Fruit fly (Drosophila melanogaster) whole organism, embryonic: ENCODE measurements around the gene lawc.

Experiments
- ATbp ChIP-seq: fragments of 200-800 bp; sonication (Bioruptor generic); optimal IDR thresholded peaks from 2 replicates; lab custom pipeline; 2017; ENCODE audit warnings: missing biosample characterization, mild to moderate bottlenecking, missing genetic modification characterization, missing genetic modification reagents
- Asciz ChIP-seq: fragments of 200-800 bp; sonication (Bioruptor generic); optimal IDR thresholded peaks from 2 replicates; lab custom pipeline; 2017; ENCODE audit warnings: missing biosample characterization, mild to moderate bottlenecking, missing genetic modification characterization, missing genetic modification reagents
- Atf3 ChIP-seq: fragments of 200-800 bp; sonication (Bioruptor generic); optimal IDR thresholded peaks from 3 replicates; lab custom pipeline; 2016; ENCODE audit warnings: missing biosample characterization, missing genetic modification characterization
- BtbVII ChIP-seq: fragments of 200-800 bp; sonication (Bioruptor generic); optimal IDR thresholded peaks from 3 replicates; lab custom pipeline; 2017; ENCODE audit warnings: missing biosample characterization, mild to moderate bottlenecking, missing genetic modification characterization
- CG10565 ChIP-seq: fragments of 200-800 bp; sonication (Bioruptor generic); optimal IDR thresholded peaks from 3 replicates; lab custom pipeline; 2016; ENCODE audit warnings: missing biosample characterization, mild to moderate bottlenecking, missing genetic modification characterization
- CG11093 ChIP-seq: fragments of 200-800 bp; sonication (Bioruptor generic); IDR thresholded peaks from 3 replicates; pipeline ENCODE4 v1.3.6; 2022; ENCODE audit warnings: missing biosample characterization, missing genetic modification characterization
- CG12744 ChIP-seq: fragments of 200-800 bp; sonication (Bioruptor generic); optimal IDR thresholded peaks from 2 replicates; lab custom pipeline; 2016; ENCODE audit warnings: missing biosample characterization, missing genetic modification characterization
- CG14965 ChIP-seq: fragments of 200-800 bp; sonication (Bioruptor generic); optimal IDR thresholded peaks from 2 replicates; lab custom pipeline; 2016; ENCODE audit warnings: missing biosample characterization, missing genetic modification characterization, borderline replicate concordance
- CG17568 ChIP-seq: fragments of 200-800 bp; sonication (Bioruptor generic); optimal IDR thresholded peaks from 2 replicates; lab custom pipeline; 2018; ENCODE audit warnings: missing biosample characterization, mild to moderate bottlenecking, missing genetic modification characterization, moderate library complexity
- CG18599 ChIP-seq: fragments of 200-800 bp; sonication (Bioruptor generic); optimal IDR thresholded peaks from 3 replicates; lab custom pipeline; 2017; ENCODE audit warnings: missing biosample characterization, missing genetic modification characterization, mild to moderate bottlenecking, moderate library complexity, missing genetic modification reagents
- CG31388 ChIP-seq: fragments of 200-800 bp; sonication (Bioruptor generic); optimal IDR thresholded peaks from 2 replicates; lab custom pipeline; 2016; ENCODE audit warnings: missing biosample characterization, missing genetic modification characterization
- CG33557 ChIP-seq: fragments of 200-800 bp; sonication (Bioruptor generic); optimal IDR thresholded peaks from 2 replicates; lab custom pipeline; 2019; ENCODE audit warnings: missing biosample characterization, mild to moderate bottlenecking, missing genetic modification characterization, moderate library complexity
- CG4328 ChIP-seq: fragments of 200-800 bp; sonication (Bioruptor generic); optimal IDR thresholded peaks from 3 replicates; lab custom pipeline; 2017; ENCODE audit warnings: missing biosample characterization, missing genetic modification reagents, missing genetic modification characterization
- CG5953 ChIP-seq: fragments of 200-800 bp; sonication (Bioruptor generic); IDR thresholded peaks from 2 replicates; pipeline ENCODE4 v1.3.6; 2022; ENCODE audit warnings: missing biosample characterization, missing genetic modification characterization
- CG8281 ChIP-seq: fragments of 200-800 bp; sonication (Bioruptor generic); optimal IDR thresholded peaks from 2 replicates; lab custom pipeline; 2018; ENCODE audit warnings: missing biosample characterization, mild to moderate bottlenecking, missing genetic modification characterization, moderate library complexity
- CG9876 ChIP-seq: fragments of 200-800 bp; sonication (Bioruptor generic); optimal IDR thresholded peaks from 2 replicates; lab custom pipeline; 2016; ENCODE audit warnings: missing biosample characterization, missing genetic modification characterization
- D19A ChIP-seq: fragments of 200-800 bp; optimal IDR thresholded peaks from 3 replicates; lab custom pipeline; 2019; ENCODE audit warnings: missing biosample characterization, mild to moderate bottlenecking, missing genetic modification characterization, moderate library complexity
- Hr39 ChIP-seq: fragments of >200 bp; optimal IDR thresholded peaks from 2 replicates; lab custom pipeline; 2017
- Hr78 ChIP-seq, 2 experiments: fragments of 200-800 bp in 1 of 2; fragments of >200 bp in 1 of 2; sonication (Bioruptor generic) in 1 of 2; optimal IDR thresholded peaks; 2 replicates each; lab custom pipeline; 2017 to 2019; ENCODE audit warnings: missing biosample characterization in 2 of 2, missing genetic modification characterization in 2 of 2, mild to moderate bottlenecking in 1 of 2, moderate library complexity in 1 of 2
- Hsf ChIP-seq: fragments of 200-800 bp; sonication (Bioruptor generic); optimal IDR thresholded peaks from 3 replicates; lab custom pipeline; 2016; ENCODE audit warnings: missing biosample characterization, missing genetic modification characterization
- Ptx1 ChIP-seq: fragments of 200-800 bp; sonication (Bioruptor generic); IDR thresholded peaks from 2 replicates; pipeline ENCODE4 v1.3.6; 2022; ENCODE audit warnings: missing biosample characterization, missing genetic modification characterization
- Ravus ChIP-seq: fragments of 200-800 bp; sonication (Bioruptor generic); IDR thresholded peaks from 2 replicates; pipeline ENCODE4 v1.3.6; 2022; ENCODE audit warnings: missing biosample characterization, missing genetic modification characterization
- abd-A ChIP-seq: fragments of 200-800 bp; sonication (Bioruptor generic); optimal IDR thresholded peaks from 3 replicates; lab custom pipeline; 2019; ENCODE audit warnings: missing biosample characterization, mild to moderate bottlenecking, missing genetic modification characterization, moderate library complexity
- az2 ChIP-seq: fragments of 200-800 bp; sonication (Bioruptor generic); optimal IDR thresholded peaks from 3 replicates; lab custom pipeline; 2016; ENCODE audit warnings: missing biosample characterization, missing genetic modification characterization
- bowl ChIP-seq: fragments of 200-800 bp; sonication (Bioruptor generic); IDR thresholded peaks from 2 replicates; pipeline ENCODE4 v1.3.6; 2022; ENCODE audit warnings: missing biosample characterization, missing genetic modification characterization
- cg ChIP-seq: fragments of 200-800 bp; sonication (Bioruptor generic); optimal IDR thresholded peaks from 3 replicates; lab custom pipeline; 2019; ENCODE audit warnings: missing biosample characterization, mild to moderate bottlenecking, missing genetic modification characterization, moderate library complexity
- chif ChIP-seq, 2 experiments: fragments of 200-800 bp; sonication (Bioruptor generic); optimal IDR thresholded peaks; 3 replicates each; lab custom pipeline; 2016; ENCODE audit warnings: missing biosample characterization in 2 of 2, missing genetic modification characterization in 2 of 2
- corto ChIP-seq: fragments of 200-800 bp; sonication (Bioruptor generic); optimal IDR thresholded peaks from 2 replicates; lab custom pipeline; 2016; ENCODE audit warnings: missing biosample characterization, mild to moderate bottlenecking, missing genetic modification characterization, moderate library complexity
- crol ChIP-seq: fragments of 200-800 bp; sonication (Bioruptor generic); IDR thresholded peaks from 2 replicates; pipeline ENCODE4 v1.3.6; 2022; ENCODE audit warnings: missing biosample characterization, missing genetic modification characterization
- da ChIP-seq: fragments of 200-800 bp; sonication (Bioruptor generic); optimal IDR thresholded peaks from 2 replicates; lab custom pipeline; 2016; ENCODE audit warnings: missing biosample characterization, missing genetic modification characterization
- fd102C ChIP-seq: fragments of 200-800 bp; sonication (Bioruptor generic); optimal IDR thresholded peaks from 2 replicates; lab custom pipeline; 2018; ENCODE audit warnings: missing biosample characterization, mild to moderate bottlenecking, missing genetic modification characterization, moderate library complexity
- fru ChIP-seq: fragments of >200 bp; optimal IDR thresholded peaks from 2 replicates; lab custom pipeline; 2017
- hb ChIP-seq: fragments of 200-800 bp; sonication (Bioruptor generic); IDR thresholded peaks from 3 replicates; pipeline ENCODE4 v1.3.6; 2022; ENCODE audit warnings: missing biosample characterization, missing genetic modification characterization; ENCODE audit not compliant: partially characterized antibody
- insv ChIP-seq, 2 experiments: fragments of 200-800 bp; sonication (Bioruptor generic); optimal IDR thresholded peaks; 3 replicates each; lab custom pipeline; 2016 to 2018; ENCODE audit warnings: missing biosample characterization in 2 of 2, missing genetic modification characterization in 2 of 2
- jigr1 ChIP-seq: fragments of 200-800 bp; sonication (Bioruptor generic); IDR thresholded peaks from 3 replicates; pipeline ENCODE4 v1.3.6; 2022; ENCODE audit warnings: missing biosample characterization, missing genetic modification characterization
- jumu ChIP-seq: fragments of 200-800 bp; sonication (Bioruptor generic); optimal IDR thresholded peaks from 3 replicates; lab custom pipeline; 2016; ENCODE audit warnings: missing biosample characterization, missing genetic modification characterization
- knrl ChIP-seq: fragments of 200-800 bp; sonication (Bioruptor generic); IDR thresholded peaks from 3 replicates; pipeline ENCODE4 v1.3.6; 2022; ENCODE audit warnings: missing biosample characterization, missing genetic modification characterization; ENCODE audit not compliant: partially characterized antibody
- luna ChIP-seq: fragments of 200-800 bp; sonication (Bioruptor generic); optimal IDR thresholded peaks from 2 replicates; lab custom pipeline; 2016; ENCODE audit warnings: missing biosample characterization, missing genetic modification characterization
- mam ChIP-seq: fragments of 200-800 bp; sonication (Bioruptor generic); optimal IDR thresholded peaks from 3 replicates; lab custom pipeline; 2016; ENCODE audit warnings: missing biosample characterization, missing genetic modification characterization
- mld ChIP-seq: fragments of 200-800 bp; sonication (Bioruptor generic); IDR thresholded peaks from 3 replicates; pipeline ENCODE4 v1.3.6; 2022; ENCODE audit warnings: missing biosample characterization, missing genetic modification characterization; ENCODE audit not compliant: partially characterized antibody
- oc ChIP-seq: fragments of 200-800 bp; sonication (Bioruptor generic); optimal IDR thresholded peaks from 2 replicates; lab custom pipeline; 2018; ENCODE audit warnings: missing biosample characterization, mild to moderate bottlenecking, missing genetic modification characterization, moderate library complexity
- p53 ChIP-seq: fragments of 200-800 bp; sonication (Bioruptor generic); optimal IDR thresholded peaks from 2 replicates; lab custom pipeline; 2016; ENCODE audit warnings: missing biosample characterization, missing genetic modification characterization
- pnt ChIP-seq: fragments of 200-800 bp; sonication (Bioruptor generic); optimal IDR thresholded peaks from 3 replicates; lab custom pipeline; 2016; ENCODE audit warnings: missing biosample characterization, missing genetic modification characterization
- pzg ChIP-seq: fragments of 200-800 bp; sonication (Bioruptor generic); optimal IDR thresholded peaks from 3 replicates; lab custom pipeline; 2018; ENCODE audit warnings: missing biosample characterization, mild to moderate bottlenecking, missing genetic modification characterization, moderate library complexity
- sd ChIP-seq: fragments of 200-800 bp; sonication (Bioruptor generic); optimal IDR thresholded peaks from 3 replicates; lab custom pipeline; 2018; ENCODE audit warnings: missing biosample characterization, mild to moderate bottlenecking, missing genetic modification characterization, moderate library complexity
- sens ChIP-seq: fragments of 200-800 bp; sonication (Bioruptor generic); peaks from one replicate; lab custom pipeline; 2016; ENCODE audit warnings: missing biosample characterization, missing genetic modification characterization
- sima ChIP-seq: fragments of 200-800 bp; sonication (Bioruptor generic); optimal IDR thresholded peaks from 2 replicates; lab custom pipeline; 2016; ENCODE audit warnings: missing biosample characterization, missing genetic modification characterization
- toy ChIP-seq: fragments of 200-800 bp; sonication (Bioruptor generic); IDR thresholded peaks from 2 replicates; pipeline ENCODE4 v1.3.6; 2022; ENCODE audit warnings: missing biosample characterization, missing genetic modification characterization
- tx ChIP-seq: fragments of 200-800 bp; sonication (Bioruptor generic); optimal IDR thresholded peaks from 2 replicates; lab custom pipeline; 2016; ENCODE audit warnings: missing biosample characterization, missing genetic modification characterization
- vfl ChIP-seq: fragments of 200-800 bp; sonication (Bioruptor generic); optimal IDR thresholded peaks from 2 replicates; lab custom pipeline; 2016; ENCODE audit warnings: missing biosample characterization, missing genetic modification characterization
- zfh2 ChIP-seq: fragments of 200-800 bp; sonication (Bioruptor generic); optimal IDR thresholded peaks from 2 replicates; lab custom pipeline; 2016; ENCODE audit warnings: missing biosample characterization, missing genetic modification characterization

The lawc gene

dm6 chrX:8455019-8455555 is 43.6 kb upstream of the lawc start, which contains the start of gene org-1 (continued):
- TF ChIP-seq Asciz (GFP tag; lab: Kevin White, UChicago) (peak; percentile 89), CG31388 (GFP tag; lab: Kevin White, UChicago) (peak; percentile 91), Ravus (GFP tag; lab: Robert Waterston, UW) (peak; percentile 93), BtbVII (GFP tag; lab: Kevin White, UChicago) (peak; percentile 85), CG9876 (GFP tag; lab: Kevin White, UChicago) (peak; percentile 20), ATbp (GFP tag; lab: Kevin White, UChicago) (peak; percentile 91), CG4328 (peak; percentile 88), D19A (tag; lab: Kevin White, UChicago) (peak; percentile 92), CG12744 (GFP tag; lab: Kevin White, UChicago) (peak; percentile 76), crol (GFP tag; lab: Robert Waterston, UW) (peak; percentile 91), CG5953 (GFP tag; lab: Robert Waterston, UW) (peak; percentile 93), cg (no peak), Hr39 (lab: Kevin White, UChicago) (peak; percentile 30), mld (GFP tag; lab: Robert Waterston, UW) (no peak), CG14965 (GFP tag; lab: Kevin White, UChicago) (no peak), oc (tag; lab: Kevin White, UChicago) (peak; percentile 96), bowl (GFP tag; lab: Robert Waterston, UW) (peak; percentile 93), zfh2 (peak; percentile 37), fd102C (GFP tag; lab: Kevin White, UChicago) (peak; percentile 82), insv (GFP tag; optimal IDR thresholded peaks at IDR 0.05; lab: Kevin White, UChicago) (peak in 1 of 2 experiments; percentile 50), sima (GFP tag; lab: Kevin White, UChicago) (peak; percentile 10), Atf3 (peak; percentile 86), knrl (GFP tag; lab: Robert Waterston, UW) (no peak), abd-A (no peak), hb (GFP tag; lab: Robert Waterston, UW) (no peak), toy (peak; percentile 95), corto (GFP tag; lab: Kevin White, UChicago) (no peak), CG8281 (tag; lab: Kevin White, UChicago) (peak; percentile 82), CG17568 (peak; percentile 90), CG33557 (GFP tag; lab: Kevin White, UChicago) (peak; percentile 97), sd (tag; lab: Kevin White, UChicago) (peak; percentile 72), jigr1 (GFP tag; lab: Robert Waterston, UW) (peak; percentile 97), Ptx1 (peak; percentile 99), CG10565 (GFP tag; lab: Kevin White, UChicago) (peak; percentile 57), CG11093 (GFP tag; lab: Robert Waterston, UW) (peak; percentile 98), az2 (GFP tag; lab: Kevin White, UChicago) (peak; percentile 95), tx (peak; percentile 72), CG18599 (GFP tag; lab: Kevin White, UChicago) (peak; percentile 90), pzg (GFP tag; lab: Kevin White, UChicago) (no peak), p53 (GFP tag; lab: Kevin White, UChicago) (no peak), Hr78 (GFP tag; optimal IDR thresholded peaks at IDR 0.05; lab: Kevin White, UChicago) (peak in 1 of 2 experiments; percentile 77), vfl (GFP tag; lab: Kevin White, UChicago) (peak; percentile 51), Hsf (GFP tag; lab: Kevin White, UChicago) (peak; percentile 91), luna (GFP tag; lab: Kevin White, UChicago) (peak; percentile 12), da (peak; percentile 73), pnt (GFP tag; lab: Kevin White, UChicago) (peak; percentile 92), sens (GFP tag; lab: Kevin White, UChicago) (peak; percentile 98), jumu (GFP tag; lab: Kevin White, UChicago) (peak; percentile 85), fru (lab: Kevin White, UChicago) (no peak), chif (GFP tag; optimal IDR thresholded peaks at IDR 0.05; lab: Kevin White, UChicago) (peak; percentile 82 to 95), mam (GFP tag; lab: Kevin White, UChicago) (peak; percentile 85)
